Fruit fly (Drosophila melanogaster): Measurements from ENCODE around the gene GlcAT-S.

The GlcAT-S gene

DNA sequence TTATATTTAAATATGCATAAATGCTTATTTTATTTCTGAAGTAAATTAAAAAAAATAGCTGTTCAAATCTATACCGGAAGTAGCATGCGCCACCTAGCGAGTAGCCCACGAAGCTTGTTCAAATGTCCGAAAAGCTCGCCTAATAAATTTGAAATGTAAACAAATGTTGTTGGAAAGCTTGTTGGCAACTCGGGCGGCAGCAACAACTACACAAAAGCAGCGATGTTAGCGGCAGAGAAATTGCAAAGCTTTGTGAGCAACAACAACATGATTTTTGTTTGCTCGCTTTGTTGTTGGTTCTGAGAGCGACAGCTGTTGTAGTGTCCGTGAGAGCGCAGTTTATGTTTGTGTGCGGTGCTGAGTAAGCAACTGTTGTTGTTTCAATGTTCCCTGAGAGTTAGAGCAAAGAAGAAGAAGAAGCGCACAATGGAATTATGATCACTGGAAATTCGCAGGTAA, 48.8 kb upstream of the GlcAT-S start (continued):
- TF ChIP-seq run (tag; optimal IDR thresholded peaks at IDR 0.05) (peak; percentile 97), CG2120 (GFP tag; optimal IDR thresholded peaks at IDR 0.05) (peak; percentile 82), Ptx1 (GFP tag; IDR thresholded peaks at IDR 0.05) (peak; percentile 89), Sry-δ (GFP tag; optimal IDR thresholded peaks at IDR 0.05) (peak; percentile 62), CG10431 (GFP tag; optimal IDR thresholded peaks at IDR 0.05) (peak; percentile 99), pita (GFP tag; optimal IDR thresholded peaks at IDR 0.05) (no peak), ems (GFP tag; optimal IDR thresholded peaks at IDR 0.05) (peak; percentile 95), bab2 (GFP tag; optimal IDR thresholded peaks at IDR 0.05) (peak; percentile 79), CG12942 (GFP tag; optimal IDR thresholded peaks at IDR 0.05) (peak; percentile 90), tap (tag; optimal IDR thresholded peaks at IDR 0.05) (peak; percentile 94), Gsc (GFP tag; IDR thresholded peaks at IDR 0.05) (no peak), cato (GFP tag; optimal IDR thresholded peaks at IDR 0.05; ENCODE audit: borderline replicate concordance) (peak; percentile 86), Atf3 (GFP tag; optimal IDR thresholded peaks at IDR 0.05) (peak; percentile 88), CG4404 (GFP tag; IDR thresholded peaks at IDR 0.05) (no peak), wdn (GFP tag; IDR thresholded peaks at IDR 0.05) (peak; percentile 93), Oli (tag; optimal IDR thresholded peaks at IDR 0.05) (peak; percentile 94), CG10274 (GFP tag; optimal IDR thresholded peaks at IDR 0.05) (peak; percentile 95), Dad (GFP tag; optimal IDR thresholded peaks at IDR 0.05) (peak; percentile 96), CG10959 (GFP tag; IDR thresholded peaks at IDR 0.05) (peak; percentile 72), tx (GFP tag; optimal IDR thresholded peaks at IDR 0.05) (peak; percentile 77), Drgx (GFP tag; IDR thresholded peaks at IDR 0.05) (peak; percentile 83), CG9876 (GFP tag; optimal IDR thresholded peaks at IDR 0.05) (peak; percentile 90), slou (GFP tag; optimal IDR thresholded peaks at IDR 0.05) (peak; percentile 97), dan (GFP tag; IDR thresholded peaks at IDR 0.05) (no peak), dpn (GFP tag; optimal IDR thresholded peaks at IDR 0.05) (peak; percentile 93 to 95), CG2116 (GFP tag; optimal IDR thresholded peaks at IDR 0.05) (peak; percentile 94), fd64A (GFP tag; optimal IDR thresholded peaks at IDR 0.05) (peak; percentile 100), Trl (optimal IDR thresholded peaks at IDR 0.05) (peak; percentile 74 to 86), Trl (GFP tag; optimal IDR thresholded peaks at IDR 0.05) (peak; percentile 95), CG10543 (GFP tag; optimal IDR thresholded peaks at IDR 0.05) (peak; percentile 99), bowl (GFP tag; IDR thresholded peaks at IDR 0.05) (peak; percentile 94), CG8388 (GFP tag; optimal IDR thresholded peaks at IDR 0.05) (peak; percentile 96), sob (GFP tag; IDR thresholded peaks at IDR 0.05) (peak; percentile 97), CG32767 (GFP tag; IDR thresholded peaks at IDR 0.05) (peak; percentile 94)

- TF ChIP-seq CG15514 (GFP tag; optimal IDR thresholded peaks at IDR 0.05) = peak; percentile 94
- TF ChIP-seq CG33213 (GFP tag; optimal IDR thresholded peaks at IDR 0.05) = peak; percentile 97
- TF ChIP-seq CG3163 (GFP tag; optimal IDR thresholded peaks at IDR 0.05) = peak; percentile 87
- TF ChIP-seq nau (GFP tag; optimal IDR thresholded peaks at IDR 0.05) = peak; percentile 100
- TF ChIP-seq onecut (GFP tag; IDR thresholded peaks at IDR 0.05) = peak; percentile 94
- TF ChIP-seq CG14710 (tag; optimal IDR thresholded peaks at IDR 0.05) = peak; percentile 98
- no peak for TF ChIP-seq hkb (optimal IDR thresholded peaks at IDR 0.05)
- TF ChIP-seq hkb (GFP tag; IDR thresholded peaks at IDR 0.05) = peak; percentile 99
- peak; percentile 98 for TF ChIP-seq CG14014 (GFP tag; IDR thresholded peaks at IDR 0.05)
- peak in 1 of 3 experiments; percentile 97 for TF ChIP-seq Stat92E (GFP tag; optimal IDR thresholded peaks at IDR 0.05)
- peak; percentile 99 for TF ChIP-seq Drgx (GFP tag; IDR thresholded peaks at IDR 0.05)
- TF ChIP-seq Eip74EF (GFP tag; optimal IDR thresholded peaks at IDR 0.05) = peak in 1 of 2 experiments; percentile 98
- peak; percentile 94 for TF ChIP-seq GATAe (GFP tag; conservative IDR thresholded peaks at IDR 0.05)
- peak; percentile 98 for TF ChIP-seq Side (GFP tag; optimal IDR thresholded peaks at IDR 0.05)
- TF ChIP-seq insv (GFP tag; optimal IDR thresholded peaks at IDR 0.05) = peak; percentile 75 to 81
- TF ChIP-seq maf-S (GFP tag; optimal IDR thresholded peaks at IDR 0.05) = peak; percentile 98
- TF ChIP-seq esg (GFP tag; conservative IDR thresholded peaks at IDR 0.05) = peak; percentile 98
- peak; percentile 72 for TF ChIP-seq stwl (tag; optimal IDR thresholded peaks at IDR 0.05)
- peak; percentile 98 for TF ChIP-seq CG1603 (tag; optimal IDR thresholded peaks at IDR 0.05)
These were observed 47.7 kb upstream of the GlcAT-S start, which contains the start of gene brwl for dm6 chr2L:9568360-9569088. Gene brwl, plus strand, starts transcription at chr2L:9568890.

Measured in whole organism, embryonic.